Fruit fly (Drosophila melanogaster): ENCODE results near the gene CG32212.
"Not testable (repeated sequence)": the region's sequence is repeated elsewhere in the genome, so short reads cannot be mapped to it uniquely, and the experiment has no call there.

CG32212 gene

dm6 chr3L:19487260-19487659, at the start of gene CG32212:
Gene CG32212 (plus strand): TSS chr3L:19487560.
- not testable (repeated sequence) for TF ChIP-seq CG8478, CTCF (optimal IDR thresholded peaks at IDR 0.05)

dm6 chr3L:19442239-19442638, 45.1 kb upstream of the CG32212 start:
- TF ChIP-seq CTCF (optimal IDR thresholded peaks at IDR 0.05): no peak
- no peak for TF ChIP-seq CG8478 (optimal IDR thresholded peaks at IDR 0.05)

dm6 chr3L:19444092-19444491, 43.3 kb upstream of the CG32212 start:
- TF ChIP-seq CTCF (optimal IDR thresholded peaks at IDR 0.05) (no peak), CG8478 (optimal IDR thresholded peaks at IDR 0.05) (no peak)

dm6 chr3L:19446394-19447349, 40.7 kb upstream of the CG32212 start, which contains the start of the genes CG33062 and Chd3:
Gene CG33062 (minus strand): TSS chr3L:19446444.
Gene Chd3 (plus strand): TSS chr3L:19447173.
- no peak for TF ChIP-seq CTCF (optimal IDR thresholded peaks at IDR 0.05)
- no peak for TF ChIP-seq CG8478 (optimal IDR thresholded peaks at IDR 0.05)

- no peak for TF ChIP-seq CG8478 (optimal IDR thresholded peaks at IDR 0.05)
- TF ChIP-seq CTCF (optimal IDR thresholded peaks at IDR 0.05): no peak
These were observed 22.7 kb upstream of the CG32212 start, which contains the start of gene CG14095 for dm6 chr3L:19464659-19465058. Gene CG14095 (minus strand): TSS chr3L:19464759.

dm6 chr3L:19466979-19467378, 20.4 kb upstream of the CG32212 start, which contains the start of the genes CG14096 and CG32214:
Gene CG14096 (minus strand): TSS chr3L:19467079.
Gene CG32214 (plus strand): TSS chr3L:19467346.
- not testable (repeated sequence) for TF ChIP-seq CG8478, CTCF (optimal IDR thresholded peaks at IDR 0.05)

dm6 chr3L:19472128-19472527, 15.2 kb upstream of the CG32212 start, which contains the start of the genes 825-Oak and CG12519:
Gene 825-Oak (minus strand): TSS chr3L:19472228.
Gene CG12519 (plus strand): TSS chr3L:19472491.
- not testable (repeated sequence) for TF ChIP-seq CTCF, CG8478 (optimal IDR thresholded peaks at IDR 0.05)

dm6 chr3L:19475478-19475877, 11.9 kb upstream of the CG32212 start, which contains the start of the genes CG18294 and CG32213:
Gene CG18294 (minus strand): TSS chr3L:19475578.
Gene CG32213 (plus strand): TSS chr3L:19475839.
- TF ChIP-seq CG8478, CTCF (optimal IDR thresholded peaks at IDR 0.05): not testable (repeated sequence)

dm6 chr3L:19481209-19481608, 6.2 kb upstream of the CG32212 start:
- TF ChIP-seq CTCF (optimal IDR thresholded peaks at IDR 0.05) (no peak), CG8478 (optimal IDR thresholded peaks at IDR 0.05) (no peak)

- TF ChIP-seq CTCF (optimal IDR thresholded peaks at IDR 0.05) (no peak), CG8478 (optimal IDR thresholded peaks at IDR 0.05) (no peak)
These were observed 5.3 kb upstream of the CG32212 start for dm6 chr3L:19482014-19482413.

- TF ChIP-seq CG8478 (optimal IDR thresholded peaks at IDR 0.05) (no peak), CTCF (optimal IDR thresholded peaks at IDR 0.05) (no peak)
These were observed 4.4 kb upstream of the CG32212 start for dm6 chr3L:19483007-19483406.

- no peak for TF ChIP-seq CTCF (optimal IDR thresholded peaks at IDR 0.05)
These were observed 962 bp upstream of the CG32212 start, which contains the start of gene brv1 for dm6 chr3L:19486398-19486797. Gene brv1 (minus strand): TSS chr3L:19486498.

dm6 chr3L:19494954-19495353, 7.6 kb downstream of the CG32212 start:
- TF ChIP-seq CTCF (optimal IDR thresholded peaks at IDR 0.05) (no peak), CG8478 (optimal IDR thresholded peaks at IDR 0.05) (no peak)

- TF ChIP-seq CG8478 (optimal IDR thresholded peaks at IDR 0.05) (no peak), CTCF (optimal IDR thresholded peaks at IDR 0.05) (no peak)
These were observed 8.7 kb downstream of the CG32212 start for dm6 chr3L:19495991-19496588.

- TF ChIP-seq CTCF (optimal IDR thresholded peaks at IDR 0.05) (no peak), CG8478 (optimal IDR thresholded peaks at IDR 0.05) (no peak)
These were observed 9.2 kb downstream of the CG32212 start for dm6 chr3L:19496600-19496999.
